Worm (Caenorhabditis elegans): ENCODE results near the gene F13B12.3.

F13B12.3 gene

DNA sequence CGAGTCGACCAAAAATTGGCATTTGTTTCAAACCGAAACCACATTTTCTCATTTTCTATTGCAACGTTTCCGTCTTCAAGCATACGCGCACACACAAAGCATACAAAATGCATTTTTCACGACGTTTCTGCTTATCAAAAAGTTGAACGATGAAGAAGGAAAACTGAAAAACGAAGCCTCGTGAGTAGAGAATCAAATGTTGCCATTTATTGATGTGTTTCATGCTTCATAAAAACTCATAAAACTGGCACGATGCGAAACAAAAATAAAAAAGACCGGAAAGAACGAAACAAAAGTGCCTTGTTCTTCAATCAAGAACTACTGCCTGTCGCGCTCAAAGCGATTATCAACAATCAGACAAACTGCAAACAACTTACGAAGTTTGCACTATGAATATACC lies 18.5 kb upstream of the F13B12.3 start:
- TF ChIP-seq elt-3 (tag; optimal IDR thresholded peaks at IDR 0.05) = no peak
- TF ChIP-seq ceh-43 (GFP tag; optimal IDR thresholded peaks at IDR 0.05) = no peak
- no peak for TF ChIP-seq sptf-1 (tag; optimal IDR thresholded peaks at IDR 0.05)
- TF ChIP-seq ztf-11 (tag; optimal IDR thresholded peaks at IDR 0.05) = no peak
- TF ChIP-seq unc-62 (GFP tag; optimal IDR thresholded peaks at IDR 0.05) = no peak
- TF ChIP-seq hlh-1 (tag; optimal IDR thresholded peaks at IDR 0.05) = no peak
- no peak for TF ChIP-seq elt-1 (tag; optimal IDR thresholded peaks at IDR 0.05; ENCODE audit: borderline replicate concordance, insufficient read depth)
- no peak for TF ChIP-seq mls-2 (tag; optimal IDR thresholded peaks at IDR 0.05)
- TF ChIP-seq mep-1 (tag; optimal IDR thresholded peaks at IDR 0.05) = no peak
- no peak for TF ChIP-seq flh-1 (GFP tag; optimal IDR thresholded peaks at IDR 0.05)
- no peak for TF ChIP-seq nhr-76 (tag; optimal IDR thresholded peaks at IDR 0.05)
- no peak for TF ChIP-seq blmp-1 (tag; optimal IDR thresholded peaks at IDR 0.05)
- TF ChIP-seq lsy-2 (tag; optimal IDR thresholded peaks at IDR 0.05) = no peak
- no peak for TF ChIP-seq tbx-8 (GFP tag; optimal IDR thresholded peaks at IDR 0.05)
- TF ChIP-seq snpc-4 (tag; optimal IDR thresholded peaks at IDR 0.05) = no peak
- TF ChIP-seq ces-1 (GFP tag; optimal IDR thresholded peaks at IDR 0.05) = no peak
- no peak for TF ChIP-seq unc-39 (tag; optimal IDR thresholded peaks at IDR 0.05)
- no peak for TF ChIP-seq nhr-237 (tag; optimal IDR thresholded peaks at IDR 0.05)

DNA sequence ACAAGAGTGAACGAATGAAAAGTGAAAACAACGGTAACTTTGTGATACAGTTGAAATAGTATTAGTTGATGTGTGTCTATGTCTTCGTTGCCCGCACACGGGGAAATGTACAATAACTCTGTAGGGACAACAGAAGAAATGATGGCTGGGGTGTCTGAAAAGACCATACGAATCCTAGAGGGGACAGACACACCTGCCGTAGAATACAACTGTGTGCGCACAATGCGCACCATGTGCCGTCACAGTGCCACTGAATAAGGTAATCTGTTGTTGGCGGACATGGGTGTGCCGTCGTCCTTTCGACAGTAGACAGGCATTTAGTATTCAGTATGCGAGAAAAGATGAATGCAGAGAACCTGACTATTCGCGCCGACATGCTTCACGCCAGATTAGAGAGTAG lies 17.7 kb upstream of the F13B12.3 start:
- TF ChIP-seq cnd-1 (tag; optimal IDR thresholded peaks at IDR 0.05) (peak; percentile 35), bed-3 (GFP tag; optimal IDR thresholded peaks at IDR 0.05) (no peak), mls-2 (tag; optimal IDR thresholded peaks at IDR 0.05) (no peak), pha-4 (tag; optimal IDR thresholded peaks at IDR 0.05) (peak; percentile 61), lin-32 (GFP tag; optimal IDR thresholded peaks at IDR 0.05) (peak; percentile 57), nhr-12 (tag; optimal IDR thresholded peaks at IDR 0.05) (no peak), flh-1 (GFP tag; optimal IDR thresholded peaks at IDR 0.05) (no peak), M03D4.4 (tag; optimal IDR thresholded peaks at IDR 0.05) (no peak), ham-2 (GFP tag; optimal IDR thresholded peaks at IDR 0.05) (peak; percentile 2)

DNA sequence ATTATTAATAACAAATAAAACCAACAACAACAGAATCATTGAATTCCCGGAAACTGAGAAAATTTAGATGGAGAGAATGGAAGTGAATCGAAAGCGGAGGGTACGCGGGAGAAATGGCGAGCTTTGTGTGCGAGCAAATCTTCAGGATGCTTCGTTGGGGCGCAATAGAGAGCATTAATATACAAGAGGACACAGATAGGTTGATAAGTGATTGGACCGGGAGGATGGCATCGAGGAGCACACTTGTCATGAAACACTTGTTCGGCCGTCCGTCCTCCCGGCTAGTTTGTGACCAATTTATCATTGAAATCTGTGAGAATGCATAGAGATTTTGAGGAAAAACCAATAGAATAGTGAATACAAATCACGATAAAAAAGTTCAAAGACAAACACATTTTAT lies 16.7 kb upstream of the F13B12.3 start:
- peak; percentile 64 for TF ChIP-seq hlh-1 (tag; optimal IDR thresholded peaks at IDR 0.05)
- TF ChIP-seq mab-5 (tag; optimal IDR thresholded peaks at IDR 0.05) = no peak
- TF ChIP-seq elt-1 (tag; optimal IDR thresholded peaks at IDR 0.05; ENCODE audit: borderline replicate concordance, insufficient read depth) = no peak
- TF ChIP-seq unc-120 (tag; optimal IDR thresholded peaks at IDR 0.05; ENCODE audit: poor library complexity, severe bottlenecking) = peak; percentile 51
- no peak for TF ChIP-seq lsy-2 (tag; optimal IDR thresholded peaks at IDR 0.05)

DNA sequence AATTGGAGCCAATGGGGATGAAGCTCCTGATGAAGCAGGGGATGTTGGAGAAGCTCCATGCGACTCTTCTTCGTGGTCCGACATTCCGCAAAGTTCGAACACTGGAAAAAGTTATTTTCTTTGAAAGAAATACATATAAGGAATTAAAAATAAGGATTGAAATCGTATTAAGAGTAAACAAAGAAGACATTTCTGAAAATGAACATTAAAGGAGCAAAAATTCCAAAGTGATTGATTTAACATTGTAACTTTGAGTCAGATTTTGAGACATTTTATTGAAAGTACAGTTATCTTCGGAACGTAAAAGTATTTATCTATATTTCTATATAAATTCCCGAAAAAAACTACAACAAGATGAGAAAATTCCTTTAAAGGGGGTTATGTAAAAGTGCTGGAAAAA lies 14.4 kb upstream of the F13B12.3 start, which contains the start of gene F13B12.1:
Gene F13B12.1 (minus strand): TSS at position 101 of the 400 bp plus-strand sequence.
- TF ChIP-seq zip-8 (tag; optimal IDR thresholded peaks at IDR 0.05) = no peak
- no peak for TF ChIP-seq unc-62 (GFP tag; optimal IDR thresholded peaks at IDR 0.05)
- TF ChIP-seq nhr-2 (tag; optimal IDR thresholded peaks at IDR 0.05) = no peak
- TF ChIP-seq M03D4.4 (tag; optimal IDR thresholded peaks at IDR 0.05) = no peak
- TF ChIP-seq flh-1 (GFP tag; optimal IDR thresholded peaks at IDR 0.05) = no peak
- TF ChIP-seq elt-3 (tag; optimal IDR thresholded peaks at IDR 0.05) = no peak
- no peak for TF ChIP-seq ham-2 (GFP tag; optimal IDR thresholded peaks at IDR 0.05)
- no peak for TF ChIP-seq tbx-8 (GFP tag; optimal IDR thresholded peaks at IDR 0.05)
- TF ChIP-seq nhr-237 (tag; optimal IDR thresholded peaks at IDR 0.05) = no peak
- TF ChIP-seq hlh-1 (tag; optimal IDR thresholded peaks at IDR 0.05) = no peak
- no peak for TF ChIP-seq mab-5 (tag; optimal IDR thresholded peaks at IDR 0.05)
- no peak for TF ChIP-seq ceh-43 (GFP tag; optimal IDR thresholded peaks at IDR 0.05)
- no peak for TF ChIP-seq lin-32 (GFP tag; optimal IDR thresholded peaks at IDR 0.05)
- no peak for TF ChIP-seq unc-39 (tag; optimal IDR thresholded peaks at IDR 0.05)
- no peak for TF ChIP-seq ces-1 (GFP tag; optimal IDR thresholded peaks at IDR 0.05)
- TF ChIP-seq unc-120 (tag; optimal IDR thresholded peaks at IDR 0.05; ENCODE audit: poor library complexity, severe bottlenecking) = no peak

DNA sequence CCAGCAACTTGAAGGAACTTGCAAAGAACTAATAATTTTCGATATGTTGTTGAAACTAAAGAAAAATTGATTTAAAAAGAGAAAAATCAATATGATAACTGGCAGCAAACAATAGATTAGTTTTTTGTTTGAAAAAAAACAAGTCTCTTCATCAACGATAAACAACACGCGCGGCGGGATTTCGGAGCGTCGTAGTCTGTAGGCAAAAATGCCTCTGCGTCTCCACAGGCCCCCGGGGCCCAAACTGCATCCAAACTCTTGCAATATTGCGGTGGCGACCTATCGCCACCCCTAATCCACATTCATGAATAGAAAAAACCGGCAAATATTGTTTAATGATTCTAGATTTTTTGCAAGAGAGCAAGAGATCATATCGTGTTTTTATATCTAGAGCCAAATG lies 13.8 kb upstream of the F13B12.3 start:
- TF ChIP-seq lsy-2 (tag; optimal IDR thresholded peaks at IDR 0.05) = peak; percentile 27
- no peak for TF ChIP-seq blmp-1 (tag; optimal IDR thresholded peaks at IDR 0.05)

DNA sequence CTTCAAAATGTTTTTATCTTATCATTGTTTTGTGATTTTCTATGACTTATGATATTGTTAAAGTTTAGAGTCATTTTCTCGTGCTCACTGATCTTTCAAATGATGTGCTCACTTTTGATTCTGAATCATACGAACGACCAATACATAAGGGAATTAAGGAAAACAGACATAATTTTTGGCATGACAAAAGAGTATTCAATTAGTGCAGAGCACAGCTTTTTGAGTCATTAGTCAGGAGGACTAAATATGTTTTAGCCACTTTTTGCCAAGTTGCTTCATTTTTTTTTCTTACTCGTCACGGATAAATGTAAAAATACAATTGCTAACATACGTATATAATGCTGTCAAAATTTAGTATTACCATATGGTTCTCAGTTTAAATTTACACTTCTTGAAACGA lies 9.8 kb upstream of the F13B12.3 start, which contains the start of gene F13B12.2:
Gene F13B12.2 (minus strand): TSS at position 2 of the 400 bp plus-strand sequence.
- TF ChIP-seq sptf-1 (tag; optimal IDR thresholded peaks at IDR 0.05) = no peak
- no peak for TF ChIP-seq tbx-8 (GFP tag; optimal IDR thresholded peaks at IDR 0.05)
- no peak for TF ChIP-seq unc-39 (tag; optimal IDR thresholded peaks at IDR 0.05)
- no peak for TF ChIP-seq ham-2 (GFP tag; optimal IDR thresholded peaks at IDR 0.05)
- no peak for TF ChIP-seq ztf-11 (tag; optimal IDR thresholded peaks at IDR 0.05)
- TF ChIP-seq ces-1 (GFP tag; optimal IDR thresholded peaks at IDR 0.05) = no peak
- no peak for TF ChIP-seq drap-1 (GFP tag; optimal IDR thresholded peaks at IDR 0.05)
- TF ChIP-seq mab-5 (tag; optimal IDR thresholded peaks at IDR 0.05) = no peak
- no peak for TF ChIP-seq ceh-83 (GFP tag; optimal IDR thresholded peaks at IDR 0.05)

Measured in whole organism, mixed stage, embryonic.